Worm (Caenorhabditis elegans): Measurements from ENCODE around the gene C29F5.8.

DNA sequence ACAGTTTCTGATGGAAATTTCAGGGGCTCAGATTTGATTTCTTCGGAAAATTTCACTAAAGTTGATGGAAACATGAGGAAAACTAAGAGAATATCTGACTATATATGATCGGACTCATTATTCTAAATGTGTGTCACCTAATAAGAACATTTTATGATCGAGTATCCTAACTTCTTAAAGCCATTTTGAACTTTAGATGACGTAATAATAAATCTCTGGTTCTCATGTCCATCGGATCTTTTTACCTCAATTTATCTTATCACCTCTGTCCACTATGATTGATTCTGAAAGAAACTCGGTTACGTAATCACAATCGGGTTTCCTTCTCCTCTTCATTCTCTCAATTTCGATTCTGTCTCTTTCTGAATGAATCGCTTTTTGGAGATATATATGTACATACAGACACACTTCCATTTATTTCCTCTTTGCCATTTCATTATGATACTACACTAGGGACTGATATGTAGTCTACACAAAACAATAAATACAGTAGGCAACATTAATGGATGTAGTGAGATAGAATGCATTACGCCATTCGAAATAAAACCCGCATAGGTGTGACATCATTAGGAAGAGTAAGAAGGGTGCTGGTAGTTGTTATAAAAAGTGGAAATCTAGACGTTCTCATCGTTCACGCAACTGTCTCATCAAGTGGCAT, 48.9 kb upstream of the C29F5.8 start:
- TF ChIP-seq ztf-3 (GFP tag; optimal IDR thresholded peaks at IDR 0.05) (no peak), snpc-4 (GFP tag; optimal IDR thresholded peaks at IDR 0.05) (no peak), snpc-4 (tag; optimal IDR thresholded peaks at IDR 0.05) (no peak), ZK185.1 (tag; optimal IDR thresholded peaks at IDR 0.05; ENCODE audit: poor library complexity, severe bottlenecking) (no peak), die-1 (tag; optimal IDR thresholded peaks at IDR 0.05) (no peak), ama-1 (optimal IDR thresholded peaks at IDR 0.05) (no peak), ama-1 (GFP tag; optimal IDR thresholded peaks at IDR 0.05) (no peak), nfya-1 (tag; optimal IDR thresholded peaks at IDR 0.05; ENCODE audit: borderline replicate concordance, insufficient read depth) (no peak), ztf-26 (tag; optimal IDR thresholded peaks at IDR 0.05) (no peak), attf-3 (GFP tag; conservative IDR thresholded peaks at IDR 0.05) (no peak)

All from whole organism, young adult.